Fruit fly (Drosophila melanogaster) whole organism, embryonic: ENCODE measurements around the gene HemK2.

Experiments
- Adf1 ChIP-seq: fragments of 200-800 bp; sonication (Bioruptor generic); IDR thresholded peaks from 2 replicates; pipeline ENCODE4 v1.3.6; 2022; ENCODE audit warnings: missing biosample characterization, missing genetic modification characterization
- CG15696 ChIP-seq: fragments of 200-800 bp; sonication (Bioruptor generic); optimal IDR thresholded peaks from 2 replicates; lab custom pipeline; 2019; ENCODE audit warnings: missing biosample characterization, mild to moderate bottlenecking, missing genetic modification characterization, moderate library complexity
- CG17829 ChIP-seq: fragments of 200-800 bp; optimal IDR thresholded peaks from 2 replicates; lab custom pipeline; 2019; ENCODE audit warnings: missing biosample characterization, mild to moderate bottlenecking, missing genetic modification characterization, moderate library complexity
- CG18619 ChIP-seq: fragments of 200-800 bp; sonication (Bioruptor generic); optimal IDR thresholded peaks from 3 replicates; lab custom pipeline; 2017; ENCODE audit warnings: missing biosample characterization, mild to moderate bottlenecking, missing genetic modification characterization
- CG31365 ChIP-seq: fragments of 200-800 bp; sonication (Bioruptor generic); optimal IDR thresholded peaks from 2 replicates; lab custom pipeline; 2018; ENCODE audit warnings: missing biosample characterization, mild to moderate bottlenecking, missing genetic modification characterization
- Xbp1 ChIP-seq: fragments of 200-800 bp; sonication (Bioruptor generic); optimal IDR thresholded peaks from 3 replicates; lab custom pipeline; 2016; ENCODE audit warnings: missing biosample characterization, mild to moderate bottlenecking, missing genetic modification characterization
- crp ChIP-seq, 2 experiments: fragments of 200-800 bp; sonication (Bioruptor generic); optimal IDR thresholded peaks; 2 replicates in 1 of 2; 3 replicates in 1 of 2; lab custom pipeline; 2017; ENCODE audit warnings: missing biosample characterization in 2 of 2, missing genetic modification characterization in 2 of 2, mild to moderate bottlenecking in 1 of 2, moderate library complexity in 1 of 2
- kay ChIP-seq: fragments of 200-800 bp; sonication (Bioruptor generic); optimal IDR thresholded peaks from 2 replicates; lab custom pipeline; 2016; ENCODE audit warnings: missing biosample characterization, missing genetic modification characterization
- nmo ChIP-seq: fragments of 200-800 bp; sonication (Bioruptor generic); optimal IDR thresholded peaks from 2 replicates; lab custom pipeline; 2018; ENCODE audit warnings: missing biosample characterization, mild to moderate bottlenecking, missing genetic modification characterization, moderate library complexity
- otp ChIP-seq: fragments of 200-800 bp; sonication (Bioruptor generic); IDR thresholded peaks from 3 replicates; pipeline ENCODE4, ENCODE4 v1.3.6; 2022; ENCODE audit warnings: missing biosample characterization, missing genetic modification characterization
- pnt ChIP-seq: fragments of 200-800 bp; sonication (Bioruptor generic); optimal IDR thresholded peaks from 3 replicates; lab custom pipeline; 2016; ENCODE audit warnings: missing biosample characterization, missing genetic modification characterization
- slbo ChIP-seq: fragments of 200-800 bp; sonication (Bioruptor generic); IDR thresholded peaks from 2 replicates; pipeline ENCODE4 v1.3.6; 2022; ENCODE audit warnings: missing biosample characterization, missing genetic modification characterization
- wdn ChIP-seq: fragments of 200-800 bp; sonication (Bioruptor generic); IDR thresholded peaks from 2 replicates; pipeline ENCODE4 v1.3.6; 2022; ENCODE audit warnings: missing biosample characterization, missing genetic modification characterization

DNA sequence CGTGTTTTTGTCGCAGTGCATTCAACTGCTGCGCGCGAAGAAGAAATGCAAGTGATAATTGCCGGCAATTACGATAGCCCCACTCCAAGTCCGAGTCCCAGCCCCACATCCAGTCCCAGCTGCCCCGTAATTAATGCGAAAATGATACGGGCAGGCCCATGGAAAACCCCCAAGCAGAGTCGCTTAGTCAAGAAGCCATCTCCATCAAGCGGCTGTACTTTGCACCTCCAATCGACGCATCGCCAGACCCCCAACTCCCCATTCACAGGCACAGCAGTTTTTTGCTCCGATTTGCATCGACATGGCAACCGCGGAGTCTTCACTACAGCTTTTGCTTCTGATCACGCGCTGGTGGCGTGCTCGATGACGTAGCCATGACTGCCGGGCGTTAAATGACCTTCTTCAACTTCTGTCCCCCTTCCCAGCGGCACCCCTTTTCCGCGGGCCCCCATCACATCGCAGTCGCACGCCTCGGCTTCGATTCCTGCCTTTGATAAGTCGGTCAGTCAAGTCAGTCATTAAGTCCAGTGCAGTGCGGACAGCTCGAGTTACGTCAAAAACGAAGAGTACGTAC lies 46.8 kb upstream of the HemK2 start:
- TF ChIP-seq CG17829 (tag; lab: Kevin White, UChicago), result no peak
- TF ChIP-seq CG31365 (tag; lab: Kevin White, UChicago), result no peak
- TF ChIP-seq crp (GFP tag; optimal IDR thresholded peaks at IDR 0.05; lab: Kevin White, UChicago), result no peak
- TF ChIP-seq nmo (GFP tag; lab: Kevin White, UChicago), result no peak
- TF ChIP-seq slbo (GFP tag; lab: Robert Waterston, UW), result no peak
- no peak for TF ChIP-seq kay (GFP tag; lab: Kevin White, UChicago)
- no peak for TF ChIP-seq Adf1 (GFP tag; lab: Robert Waterston, UW)
- no peak for TF ChIP-seq CG15696 (tag; lab: Kevin White, UChicago)
- no peak for TF ChIP-seq otp (GFP tag; lab: Robert Waterston, UW)
- TF ChIP-seq pnt (GFP tag; lab: Kevin White, UChicago), result no peak
- no peak for TF ChIP-seq Xbp1 (GFP tag; lab: Kevin White, UChicago)
- TF ChIP-seq CG18619 (GFP tag; lab: Kevin White, UChicago), result no peak
- TF ChIP-seq wdn, result no peak
